Worm (Caenorhabditis elegans): Measurements from ENCODE around the gene svh-2.

DNA sequence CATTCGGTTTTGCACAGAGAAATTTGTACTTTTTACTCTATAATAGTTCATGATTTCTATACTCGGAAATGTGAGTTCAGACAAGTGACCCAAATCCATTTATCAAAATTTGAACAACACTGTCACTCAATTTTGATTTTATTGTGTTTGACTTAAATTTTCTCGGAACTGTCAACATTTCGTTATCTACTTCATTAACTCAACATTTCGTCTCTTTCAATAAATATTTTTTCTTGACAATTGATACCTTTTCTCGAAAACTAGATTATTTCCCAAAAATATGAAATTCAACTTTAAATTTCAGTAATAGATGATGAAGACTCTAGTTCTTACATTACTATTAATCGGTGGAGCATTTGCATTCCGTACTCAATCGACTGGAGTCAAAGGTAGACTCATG, 42.5 kb upstream of the svh-2 start, which contains the start of gene ttr-36:
- TF ChIP-seq med-1 (GFP tag; optimal IDR thresholded peaks at IDR 0.05; ENCODE audit: insufficient read depth), result no peak
- TF ChIP-seq T22C8.4 (GFP tag; IDR thresholded peaks at IDR 0.05), result no peak
- TF ChIP-seq ztf-29 (GFP tag; IDR thresholded peaks at IDR 0.05), result no peak
- no peak for TF ChIP-seq flt-1 (GFP tag; IDR thresholded peaks at IDR 0.05)

Measured in whole organism, midembryonic.